Fruit fly (Drosophila melanogaster) whole organism, embryonic: ENCODE data around the gene CG43245.

Source experiments
- Ada2b ChIP-seq: fragments of 200-800 bp; sonication (Bioruptor generic); IDR thresholded peaks from 2 replicates; pipeline ENCODE4 v1.3.6; 2022; ENCODE audit warnings: missing biosample characterization, missing genetic modification characterization
- CG10462 ChIP-seq: fragments of 200-800 bp; sonication (Bioruptor generic); optimal IDR thresholded peaks from 2 replicates; lab custom pipeline; 2016; ENCODE audit warnings: missing biosample characterization, missing genetic modification characterization
- CG1647 ChIP-seq: fragments of 200-800 bp; sonication (Bioruptor generic); optimal IDR thresholded peaks from 3 replicates; lab custom pipeline; 2016; ENCODE audit warnings: missing biosample characterization, missing genetic modification characterization
- CG17359 ChIP-seq: fragments of 200-800 bp; sonication (Bioruptor generic); optimal IDR thresholded peaks from 3 replicates; lab custom pipeline; 2018; ENCODE audit warnings: missing biosample characterization, mild to moderate bottlenecking, missing genetic modification characterization, moderate library complexity
- CG17829 ChIP-seq: fragments of 200-800 bp; optimal IDR thresholded peaks from 2 replicates; lab custom pipeline; 2019; ENCODE audit warnings: missing biosample characterization, mild to moderate bottlenecking, missing genetic modification characterization, moderate library complexity
- CG18262 ChIP-seq: fragments of 200-800 bp; optimal IDR thresholded peaks from 3 replicates; lab custom pipeline; 2019; ENCODE audit warnings: missing biosample characterization, mild to moderate bottlenecking, missing genetic modification characterization, moderate library complexity
- CG18619 ChIP-seq: fragments of 200-800 bp; sonication (Bioruptor generic); optimal IDR thresholded peaks from 3 replicates; lab custom pipeline; 2017; ENCODE audit warnings: missing biosample characterization, mild to moderate bottlenecking, missing genetic modification characterization
- CG4820 ChIP-seq: fragments of 200-800 bp; sonication (Bioruptor generic); optimal IDR thresholded peaks from 3 replicates; lab custom pipeline; 2016; ENCODE audit warnings: missing biosample characterization, missing genetic modification characterization
- CG6272 ChIP-seq: fragments of 200-800 bp; sonication (Bioruptor generic); IDR thresholded peaks from 2 replicates; pipeline ENCODE4 v1.3.6; 2022; ENCODE audit warnings: missing biosample characterization, missing genetic modification characterization
- CG6765 ChIP-seq: fragments of 200-800 bp; sonication (Bioruptor generic); optimal IDR thresholded peaks from 3 replicates; lab custom pipeline; 2017; ENCODE audit warnings: missing biosample characterization, mild to moderate bottlenecking, missing genetic modification characterization
- CG7556 ChIP-seq: fragments of 200-800 bp; sonication (Bioruptor generic); optimal IDR thresholded peaks from 2 replicates; lab custom pipeline; 2017; ENCODE audit warnings: missing biosample characterization, mild to moderate bottlenecking, missing genetic modification characterization
- CG8478 ChIP-seq: fragments of >200 bp; optimal IDR thresholded peaks from 2 replicates; lab custom pipeline; 2018
- CG8924 ChIP-seq: fragments of 200-800 bp; optimal IDR thresholded peaks from 3 replicates; lab custom pipeline; 2019; ENCODE audit warnings: missing biosample characterization, mild to moderate bottlenecking, missing genetic modification characterization, moderate library complexity
- CG9609 ChIP-seq: fragments of 200-800 bp; sonication (Bioruptor generic); optimal IDR thresholded peaks from 3 replicates; lab custom pipeline; 2016; ENCODE audit warnings: missing biosample characterization, missing genetic modification characterization
- CG9727 ChIP-seq: fragments of 200-800 bp; sonication (Bioruptor generic); optimal IDR thresholded peaks from 3 replicates; lab custom pipeline; 2017; ENCODE audit warnings: missing biosample characterization, mild to moderate bottlenecking, missing genetic modification characterization
- CrebB ChIP-seq: fragments of 200-800 bp; sonication (Bioruptor generic); optimal IDR thresholded peaks from 3 replicates; lab custom pipeline; 2018; ENCODE audit warnings: missing biosample characterization, mild to moderate bottlenecking, missing genetic modification characterization
- Dip2 ChIP-seq: fragments of 200-800 bp; sonication (Bioruptor generic); IDR thresholded peaks from 2 replicates; pipeline ENCODE4 v1.3.6; 2022; ENCODE audit warnings: missing biosample characterization, missing genetic modification characterization
- E2f1 ChIP-seq: fragments of 200-800 bp; sonication (Bioruptor generic); IDR thresholded peaks from 2 replicates; pipeline ENCODE4 v1.3.6; 2022; ENCODE audit warnings: missing biosample characterization, missing genetic modification characterization
- HLHmδ ChIP-seq: fragments of 200-800 bp; sonication (Bioruptor generic); optimal IDR thresholded peaks from 2 replicates; lab custom pipeline; 2018; ENCODE audit warnings: missing biosample characterization, mild to moderate bottlenecking, missing genetic modification characterization, moderate library complexity
- Hr51 ChIP-seq, 2 experiments: fragments of 200-800 bp; sonication (Bioruptor generic); optimal IDR thresholded peaks; 2 replicates in 1 of 2; 3 replicates in 1 of 2; lab custom pipeline; 2016 to 2018; ENCODE audit warnings: missing biosample characterization in 2 of 2, missing genetic modification characterization in 2 of 2, mild to moderate bottlenecking in 1 of 2, moderate library complexity in 1 of 2
- Lpt ChIP-seq: fragments of >200 bp; optimal IDR thresholded peaks from 2 replicates; lab custom pipeline; 2018; ENCODE audit warnings: missing biosample characterization, missing genetic modification characterization
- NK7.1 ChIP-seq: fragments of 200-800 bp; sonication (Bioruptor generic); optimal IDR thresholded peaks from 3 replicates; lab custom pipeline; 2016; ENCODE audit warnings: missing biosample characterization, missing genetic modification characterization
- Poxn ChIP-seq: fragments of 200-800 bp; sonication (Bioruptor generic); IDR thresholded peaks from 2 replicates; pipeline ENCODE4 v1.3.6; 2022; ENCODE audit warnings: missing biosample characterization, missing genetic modification characterization
- Ravus ChIP-seq: fragments of 200-800 bp; sonication (Bioruptor generic); IDR thresholded peaks from 2 replicates; pipeline ENCODE4 v1.3.6; 2022; ENCODE audit warnings: missing biosample characterization, missing genetic modification characterization
- amos ChIP-seq: fragments of 200-800 bp; sonication (Bioruptor generic); IDR thresholded peaks from 2 replicates; pipeline ENCODE4 v1.3.6; 2022; ENCODE audit warnings: missing biosample characterization, missing genetic modification characterization; ENCODE audit not compliant: partially characterized antibody
- ase ChIP-seq: fragments of 200-800 bp; sonication (Bioruptor generic); IDR thresholded peaks from 3 replicates; pipeline ENCODE4 v1.3.6; 2022; ENCODE audit warnings: missing biosample characterization, missing genetic modification characterization
- bcd ChIP-seq: fragments of 200-800 bp; sonication (Bioruptor generic); optimal IDR thresholded peaks from 2 replicates; lab custom pipeline; 2017; ENCODE audit warnings: missing biosample characterization, mild to moderate bottlenecking, missing genetic modification characterization
- bowl ChIP-seq: fragments of 200-800 bp; sonication (Bioruptor generic); IDR thresholded peaks from 2 replicates; pipeline ENCODE4 v1.3.6; 2022; ENCODE audit warnings: missing biosample characterization, missing genetic modification characterization
- br ChIP-seq: fragments of >200 bp; optimal IDR thresholded peaks from 2 replicates; lab custom pipeline; 2017
- btn ChIP-seq: fragments of 200-800 bp; sonication (Bioruptor generic); optimal IDR thresholded peaks from 2 replicates; lab custom pipeline; 2016; ENCODE audit warnings: missing biosample characterization, missing genetic modification characterization
- cas ChIP-seq: fragments of 200-800 bp; sonication (Bioruptor generic); IDR thresholded peaks from 2 replicates; pipeline ENCODE4 v1.3.6; 2022; ENCODE audit warnings: missing biosample characterization, missing genetic modification characterization
- croc ChIP-seq: fragments of 200-800 bp; sonication (Bioruptor generic); conservative IDR thresholded peaks from 3 replicates; pipeline ENCODE4 v1.3.6; 2022; ENCODE audit warnings: missing biosample characterization, missing genetic modification characterization
- dmrt99B ChIP-seq: fragments of 200-800 bp; sonication (Bioruptor generic); optimal IDR thresholded peaks from 2 replicates; lab custom pipeline; 2018; ENCODE audit warnings: missing biosample characterization, mild to moderate bottlenecking, missing genetic modification characterization, moderate library complexity
- dysf ChIP-seq: fragments of 200-800 bp; sonication (Bioruptor generic); IDR thresholded peaks from 3 replicates; pipeline ENCODE4 v1.3.6; 2022; ENCODE audit warnings: missing biosample characterization, missing genetic modification characterization
- eve ChIP-seq, 2 experiments: fragments of >200 bp; optimal IDR thresholded peaks; 2 replicates each; lab custom pipeline; 2017; ENCODE audit warnings: missing biosample characterization in 2 of 2, missing genetic modification characterization in 2 of 2
- fru ChIP-seq: fragments of >200 bp; optimal IDR thresholded peaks from 2 replicates; lab custom pipeline; 2017
- gsb-n ChIP-seq: fragments of 200-800 bp; sonication (Bioruptor generic); optimal IDR thresholded peaks from 3 replicates; lab custom pipeline; 2018; ENCODE audit warnings: missing biosample characterization, mild to moderate bottlenecking, missing genetic modification characterization
- inv ChIP-seq: fragments of 200-800 bp; sonication (Bioruptor generic); IDR thresholded peaks from 2 replicates; pipeline ENCODE4 v1.3.6; 2022; ENCODE audit warnings: missing biosample characterization, missing genetic modification characterization; ENCODE audit not compliant: partially characterized antibody
- jumu ChIP-seq: fragments of 200-800 bp; sonication (Bioruptor generic); optimal IDR thresholded peaks from 3 replicates; lab custom pipeline; 2016; ENCODE audit warnings: missing biosample characterization, missing genetic modification characterization
- lbe ChIP-seq: fragments of 200-800 bp; sonication (Bioruptor generic); optimal IDR thresholded peaks from 2 replicates; lab custom pipeline; 2016; ENCODE audit warnings: missing biosample characterization, mild to moderate bottlenecking, missing genetic modification characterization
- org-1 ChIP-seq: fragments of 200-800 bp; sonication (Bioruptor generic); optimal IDR thresholded peaks from 2 replicates; lab custom pipeline; 2017; ENCODE audit warnings: missing biosample characterization, missing genetic modification characterization
- otp ChIP-seq: fragments of 200-800 bp; sonication (Bioruptor generic); IDR thresholded peaks from 3 replicates; pipeline ENCODE4, ENCODE4 v1.3.6; 2022; ENCODE audit warnings: missing biosample characterization, missing genetic modification characterization
- pita ChIP-seq: fragments of 200-800 bp; sonication (Bioruptor generic); optimal IDR thresholded peaks from 2 replicates; lab custom pipeline; 2017; ENCODE audit warnings: missing biosample characterization, mild to moderate bottlenecking, missing genetic modification characterization
- salm ChIP-seq: fragments of 200-800 bp; sonication (Bioruptor generic); optimal IDR thresholded peaks from 2 replicates; lab custom pipeline; 2018; ENCODE audit warnings: missing biosample characterization, mild to moderate bottlenecking, missing genetic modification characterization
- scrt ChIP-seq: fragments of 200-800 bp; sonication (Bioruptor generic); optimal IDR thresholded peaks from 2 replicates; lab custom pipeline; 2018; ENCODE audit warnings: missing biosample characterization, mild to moderate bottlenecking, missing genetic modification characterization, moderate library complexity
- sd ChIP-seq: fragments of 200-800 bp; sonication (Bioruptor generic); optimal IDR thresholded peaks from 3 replicates; lab custom pipeline; 2018; ENCODE audit warnings: missing biosample characterization, mild to moderate bottlenecking, missing genetic modification characterization, moderate library complexity
- sens-2 ChIP-seq: fragments of 200-800 bp; sonication (Bioruptor generic); IDR thresholded peaks from 2 replicates; pipeline ENCODE4 v1.3.6; 2022; ENCODE audit warnings: missing biosample characterization, missing genetic modification characterization
- stwl ChIP-seq: fragments of 200-800 bp; sonication (Bioruptor generic); optimal IDR thresholded peaks from 3 replicates; lab custom pipeline; 2018; ENCODE audit warnings: missing biosample characterization, mild to moderate bottlenecking, missing genetic modification characterization, moderate library complexity
- ttk ChIP-seq: fragments of 200-800 bp; sonication (Bioruptor generic); IDR thresholded peaks from 2 replicates; pipeline ENCODE4 v2.1.2; 2022; ENCODE audit warnings: missing biosample characterization, missing genetic modification characterization
- wdn ChIP-seq: fragments of 200-800 bp; sonication (Bioruptor generic); IDR thresholded peaks from 2 replicates; pipeline ENCODE4 v1.3.6; 2022; ENCODE audit warnings: missing biosample characterization, missing genetic modification characterization
- z ChIP-seq: fragments of 200-800 bp; sonication (Bioruptor generic); IDR thresholded peaks from 3 replicates; pipeline ENCODE4 v1.3.6; 2022; ENCODE audit warnings: missing biosample characterization, missing genetic modification characterization

Gene CG43245

dm6 chr3L:10817670-10818650, 46.2 kb downstream of the CG43245 start (continued):
- TF ChIP-seq Lpt (no peak), lbe (GFP tag; lab: Kevin White, UChicago) (no peak), wdn (no peak), btn (GFP tag; lab: Kevin White, UChicago) (no peak), CG9727 (peak; percentile 42), scrt (no peak), cas (GFP tag; lab: Robert Waterston, UW) (no peak), NK7.1 (GFP tag; lab: Kevin White, UChicago) (no peak), salm (tag; lab: Kevin White, UChicago) (no peak), br (lab: Kevin White, UChicago) (no peak), CrebB (tag; lab: Kevin White, UChicago) (no peak), CG10462 (no peak), inv (GFP tag; lab: Robert Waterston, UW) (no peak), pita (GFP tag; lab: Kevin White, UChicago) (no peak), HLHmδ (GFP tag; lab: Kevin White, UChicago) (no peak), CG8478 (no peak), jumu (GFP tag; lab: Kevin White, UChicago) (no peak), Hr51 (GFP tag; optimal IDR thresholded peaks at IDR 0.05; lab: Kevin White, UChicago) (peak in 1 of 2 experiments; percentile 44), Ada2b (GFP tag; lab: Robert Waterston, UW) (no peak), CG6765 (no peak), stwl (tag; lab: Kevin White, UChicago) (no peak), CG7556 (GFP tag; lab: Kevin White, UChicago) (peak; percentile 67), ttk (no peak), CG6272 (GFP tag; lab: Robert Waterston, UW) (no peak), Poxn (no peak), amos (GFP tag; lab: Robert Waterston, UW) (no peak), Dip2 (GFP tag; lab: Robert Waterston, UW) (no peak), CG9609 (GFP tag; lab: Kevin White, UChicago) (no peak), fru (lab: Kevin White, UChicago) (no peak), ase (no peak), CG8924 (peak; percentile 48), CG18262 (peak; percentile 49), eve (GFP tag; optimal IDR thresholded peaks at IDR 0.05; lab: Kevin White, UChicago) (peak in 1 of 2 experiments; percentile 75), CG18619 (GFP tag; lab: Kevin White, UChicago) (peak; percentile 41), z (GFP tag; lab: Robert Waterston, UW) (no peak), CG17359 (tag; lab: Kevin White, UChicago) (no peak), CG17829 (tag; lab: Kevin White, UChicago) (peak; percentile 36), CG1647 (GFP tag; lab: Kevin White, UChicago) (no peak), E2f1 (GFP tag; lab: Robert Waterston, UW) (no peak), bcd (GFP tag; lab: Kevin White, UChicago) (peak; percentile 27), otp (no peak), sens-2 (no peak), CG4820 (GFP tag; lab: Kevin White, UChicago) (no peak), croc (GFP tag; lab: Robert Waterston, UW) (no peak), Ravus (no peak), sd (tag; lab: Kevin White, UChicago) (peak; percentile 71), dysf (0 out of 3 replicates have a peak, but pooled peaks have one; percentile 22), gsb-n (tag; lab: Kevin White, UChicago) (no peak), bowl (GFP tag; lab: Robert Waterston, UW) (no peak), dmrt99B (peak; percentile 48), org-1 (no peak)
